Worm (Caenorhabditis elegans): ENCODE data around the gene rgl-1.

Gene rgl-1

ce11 chrX:3226348-3227229, 6.4 kb upstream of the rgl-1 start:
- no peak for TF ChIP-seq nhr-232 (tag; optimal IDR thresholded peaks at IDR 0.05)
- TF ChIP-seq ztf-16 (tag; optimal IDR thresholded peaks at IDR 0.05), result peak; percentile 26
- TF ChIP-seq ceh-19 (GFP tag; optimal IDR thresholded peaks at IDR 0.05), result peak; percentile 48
- no peak for TF ChIP-seq fkh-10 (GFP tag; optimal IDR thresholded peaks at IDR 0.05)
- peak; percentile 8 for TF ChIP-seq F13H6.1 (tag; optimal IDR thresholded peaks at IDR 0.05)
- no peak for TF ChIP-seq pha-2 (tag; optimal IDR thresholded peaks at IDR 0.05)
- no peak for TF ChIP-seq hlh-15 (tag; optimal IDR thresholded peaks at IDR 0.05)
- no peak for TF ChIP-seq tbx-2 (tag; optimal IDR thresholded peaks at IDR 0.05)
- TF ChIP-seq ceh-34 (tag; optimal IDR thresholded peaks at IDR 0.05), result peak; percentile 72
- TF ChIP-seq nfya-1 (tag; optimal IDR thresholded peaks at IDR 0.05), result peak; percentile 1
- TF ChIP-seq dve-1 (tag; optimal IDR thresholded peaks at IDR 0.05), result no peak
- TF ChIP-seq che-1 (tag; optimal IDR thresholded peaks at IDR 0.05), result peak; percentile 8
- peak; percentile 54 for TF ChIP-seq hlh-6 (tag; optimal IDR thresholded peaks at IDR 0.05)
- TF ChIP-seq Y22D7AL.16 (tag; optimal IDR thresholded peaks at IDR 0.05), result no peak
- TF ChIP-seq hlh-30 (tag; optimal IDR thresholded peaks at IDR 0.05; ENCODE audit: insufficient read depth), result no peak
- peak; percentile 24 for TF ChIP-seq ref-2 (tag; optimal IDR thresholded peaks at IDR 0.05)
- no peak for TF ChIP-seq ets-4 (tag; optimal IDR thresholded peaks at IDR 0.05)
- TF ChIP-seq rnt-1 (tag; optimal IDR thresholded peaks at IDR 0.05), result no peak
- TF ChIP-seq ceh-2 (tag; optimal IDR thresholded peaks at IDR 0.05), result peak; percentile 38
- no peak for TF ChIP-seq ceh-45 (GFP tag; IDR thresholded peaks at IDR 0.05)
- TF ChIP-seq dmd-4 (tag; optimal IDR thresholded peaks at IDR 0.05; ENCODE audit: borderline replicate concordance), result no peak
- TF ChIP-seq pha-4 (tag; optimal IDR thresholded peaks at IDR 0.05), result no peak
- TF ChIP-seq madf-2 (tag; optimal IDR thresholded peaks at IDR 0.05), result no peak
- no peak for TF ChIP-seq ceh-9 (tag; optimal IDR thresholded peaks at IDR 0.05)

ce11 chrX:3223135-3223534, 3.0 kb upstream of the rgl-1 start:
- TF ChIP-seq zip-5 (tag; optimal IDR thresholded peaks at IDR 0.05) (no peak), tbx-2 (tag; optimal IDR thresholded peaks at IDR 0.05) (peak; percentile 15), dmd-4 (tag; optimal IDR thresholded peaks at IDR 0.05; ENCODE audit: borderline replicate concordance) (no peak), ceh-48 (tag; optimal IDR thresholded peaks at IDR 0.05) (peak; percentile 37), ttx-3 (tag; optimal IDR thresholded peaks at IDR 0.05) (no peak), ceh-19 (GFP tag; optimal IDR thresholded peaks at IDR 0.05) (no peak), ref-2 (tag; optimal IDR thresholded peaks at IDR 0.05) (no peak)

DNA sequence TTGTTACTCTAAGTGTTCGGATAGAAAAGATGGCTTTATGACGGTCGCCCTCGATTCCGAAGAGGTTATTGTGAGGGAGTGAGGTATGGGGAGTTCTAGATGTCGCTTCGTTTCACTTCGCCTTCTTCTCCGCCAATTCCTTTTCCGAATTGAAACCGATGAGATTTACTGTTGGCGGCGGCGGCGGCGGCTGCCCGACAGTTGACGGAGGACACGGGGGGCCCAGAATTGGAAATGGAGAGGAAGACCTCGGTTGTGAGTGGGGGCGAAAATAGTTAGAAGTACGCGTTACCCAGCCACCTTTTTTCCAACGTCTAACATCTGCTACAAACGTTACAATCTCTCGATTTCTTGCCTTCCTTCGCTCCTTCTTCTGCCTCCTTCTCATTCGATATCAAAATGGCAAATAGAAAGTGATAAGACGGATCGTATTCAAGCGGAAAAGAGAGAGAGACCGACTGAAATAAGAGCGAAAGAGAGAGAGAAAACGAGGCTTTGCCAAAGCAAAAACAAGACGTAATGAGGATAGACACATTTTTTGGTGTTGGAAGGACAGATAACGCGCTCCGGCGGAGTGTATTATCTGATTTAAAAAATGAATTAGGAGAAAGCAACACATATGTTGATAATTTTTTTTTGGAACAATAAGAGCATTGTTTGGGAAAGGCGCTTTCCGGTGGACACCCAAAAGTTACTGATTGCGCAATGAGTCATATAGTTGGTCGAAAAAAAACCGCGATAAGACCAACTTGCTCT, 1.9 kb downstream of the rgl-1 start:
- TF ChIP-seq elt-2 (tag; optimal IDR thresholded peaks at IDR 0.05), result peak; percentile 82
- no peak for TF ChIP-seq ceh-19 (GFP tag; optimal IDR thresholded peaks at IDR 0.05)

DNA sequence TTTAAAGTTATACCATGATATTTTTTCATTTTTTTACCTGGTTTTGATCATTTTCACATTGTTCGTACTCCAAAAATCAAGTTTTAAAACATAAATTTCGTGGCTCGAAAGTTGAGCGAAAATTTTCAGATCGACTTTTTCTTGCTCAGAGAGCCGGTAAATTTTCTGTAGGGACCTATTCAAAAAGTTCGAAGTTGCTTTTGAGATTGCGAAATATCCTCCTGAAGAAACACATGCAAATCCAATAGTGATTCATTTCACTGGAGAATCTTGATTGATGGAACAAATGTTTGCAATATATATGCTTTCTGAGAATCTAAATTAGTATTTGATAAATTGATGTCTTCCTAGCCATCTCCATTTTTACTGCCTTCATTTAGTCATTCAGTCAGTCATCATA, 3.5 kb downstream of the rgl-1 start:
- TF ChIP-seq fkh-6 (tag; optimal IDR thresholded peaks at IDR 0.05), result no peak

DNA sequence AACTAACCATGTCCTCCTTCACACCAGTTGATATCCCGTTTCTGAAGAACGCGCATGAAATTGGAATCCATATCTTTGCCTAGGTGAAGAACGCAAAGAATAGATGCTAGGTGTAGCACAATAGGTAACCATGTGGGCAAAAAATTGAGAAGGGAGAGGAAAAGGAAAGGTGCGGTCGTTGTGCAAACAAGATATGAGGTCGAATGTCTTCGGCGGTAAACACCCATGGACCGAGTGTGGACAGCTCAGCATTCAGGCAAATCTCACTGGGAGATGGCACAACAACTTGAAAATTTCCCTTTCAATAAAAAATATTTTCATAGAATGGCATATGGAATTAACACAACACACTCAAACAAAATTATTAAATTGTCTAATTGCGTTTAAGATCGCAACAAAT, 10.6 kb downstream of the rgl-1 start, which contains the start of gene F28B4.4:
TSS of gene F28B4.4 (minus strand) at position 101 of the 400 bp plus-strand sequence.
- TF ChIP-seq ttx-3 (tag; optimal IDR thresholded peaks at IDR 0.05), result no peak
- no peak for TF ChIP-seq pha-2 (tag; optimal IDR thresholded peaks at IDR 0.05)
- no peak for TF ChIP-seq sox-4 (tag; optimal IDR thresholded peaks at IDR 0.05)
- no peak for TF ChIP-seq tbx-2 (tag; optimal IDR thresholded peaks at IDR 0.05)
- no peak for TF ChIP-seq unc-86 (tag; optimal IDR thresholded peaks at IDR 0.05)
- no peak for TF ChIP-seq pat-9 (tag; optimal IDR thresholded peaks at IDR 0.05)
- TF ChIP-seq K02D7.2 (tag; optimal IDR thresholded peaks at IDR 0.05), result no peak
- no peak for TF ChIP-seq elt-4 (tag; optimal IDR thresholded peaks at IDR 0.05)
- TF ChIP-seq lin-11 (tag; optimal IDR thresholded peaks at IDR 0.05), result no peak
- no peak for TF ChIP-seq ceh-9 (tag; optimal IDR thresholded peaks at IDR 0.05)
- no peak for TF ChIP-seq C38D4.7 (GFP tag; optimal IDR thresholded peaks at IDR 0.05)
- TF ChIP-seq lim-6 (tag; optimal IDR thresholded peaks at IDR 0.05), result no peak
- TF ChIP-seq nfya-1 (tag; optimal IDR thresholded peaks at IDR 0.05), result no peak
- TF ChIP-seq ceh-14 (tag; optimal IDR thresholded peaks at IDR 0.05), result no peak
- TF ChIP-seq ceh-18 (tag; optimal IDR thresholded peaks at IDR 0.05), result no peak
- no peak for TF ChIP-seq dve-1 (tag; optimal IDR thresholded peaks at IDR 0.05)
- TF ChIP-seq zip-5 (tag; optimal IDR thresholded peaks at IDR 0.05), result no peak
- TF ChIP-seq ceh-34 (tag; optimal IDR thresholded peaks at IDR 0.05), result no peak
